Fruit fly (Drosophila melanogaster): ENCODE results near the gene bon.

The bon gene

DNA sequence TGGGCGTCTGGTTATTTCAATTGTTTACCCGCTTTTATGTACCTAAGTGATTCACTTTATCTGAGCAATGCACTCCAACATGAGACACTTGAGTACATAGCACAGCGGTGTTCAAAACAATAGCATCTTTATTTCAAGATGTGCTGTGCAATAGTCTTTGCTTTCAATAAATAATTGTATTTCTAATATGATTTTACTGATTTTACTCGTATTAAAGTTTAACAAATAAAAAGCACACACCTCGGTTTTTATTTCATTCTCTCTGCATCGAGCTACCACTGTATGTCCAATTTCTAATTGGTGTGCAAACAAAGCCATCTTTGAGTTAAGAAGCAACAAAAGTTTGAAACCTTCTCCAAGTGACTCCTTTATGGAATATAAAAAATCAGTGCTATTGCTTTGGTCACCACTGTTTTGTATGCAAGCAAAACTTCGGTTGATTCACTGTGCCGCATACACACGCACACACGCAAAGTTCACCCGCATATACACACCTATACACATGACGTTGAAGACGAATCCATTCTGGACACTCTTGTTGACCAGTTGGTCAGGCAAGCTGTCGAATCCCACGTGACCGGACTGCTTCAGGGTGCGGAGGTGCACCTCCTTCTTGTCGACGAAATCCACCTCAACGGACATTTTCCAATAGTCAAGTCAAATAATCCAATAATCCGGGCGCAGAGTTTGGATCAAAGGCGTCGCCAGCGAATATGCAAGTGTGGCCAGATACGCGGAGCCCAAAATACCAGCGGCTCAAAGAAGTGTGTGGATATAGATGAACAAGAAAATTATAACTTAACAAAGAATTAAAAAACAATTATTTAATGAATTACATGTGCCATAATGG, 5.1 kb upstream of the bon start, which contains the start of gene Septin2:
Septin2 (minus strand) TSS at position 727 of the 850 bp plus-strand sequence.
- TF ChIP-seq dsx (GFP tag; optimal IDR thresholded peaks at IDR 0.05; ENCODE audit: poor library complexity, severe bottlenecking) (peak; percentile 85), CG32006 (GFP tag; optimal IDR thresholded peaks at IDR 0.05) (peak; percentile 97), Sox15 (GFP tag; optimal IDR thresholded peaks at IDR 0.05) (peak; percentile 88), topi (GFP tag; optimal IDR thresholded peaks at IDR 0.05) (peak; percentile 96), Hr4 (GFP tag; optimal IDR thresholded peaks at IDR 0.05) (peak; percentile 96), CG1621 (tag; optimal IDR thresholded peaks at IDR 0.05) (peak; percentile 77), acj6 (GFP tag; optimal IDR thresholded peaks at IDR 0.05) (peak; percentile 92), CG11294 (GFP tag; IDR thresholded peaks at IDR 0.05) (peak; percentile 80), CG16779 (tag; optimal IDR thresholded peaks at IDR 0.05) (peak; percentile 81), CG11762 (GFP tag; optimal IDR thresholded peaks at IDR 0.05; ENCODE audit: insufficient read depth) (peak; percentile 95), Eip75B (GFP tag; optimal IDR thresholded peaks at IDR 0.05) (peak; percentile 93), CG15336 (GFP tag; IDR thresholded peaks at IDR 0.05) (peak; percentile 94), eg (GFP tag; IDR thresholded peaks at IDR 0.05) (peak; percentile 82), CG3919 (GFP tag; optimal IDR thresholded peaks at IDR 0.05) (peak; percentile 94), fd59A (GFP tag; optimal IDR thresholded peaks at IDR 0.05) (peak; percentile 92), Blimp-1 (GFP tag; optimal IDR thresholded peaks at IDR 0.05) (peak; percentile 85), Ets21C (GFP tag; optimal IDR thresholded peaks at IDR 0.05) (peak; percentile 87), ss (GFP tag; optimal IDR thresholded peaks at IDR 0.05) (peak; percentile 82 to 88), Sox102F (GFP tag; optimal IDR thresholded peaks at IDR 0.05) (peak; percentile 94), svp (GFP tag) (peak; percentile 97), Lpt (GFP tag; optimal IDR thresholded peaks at IDR 0.05) (peak; percentile 87), CG8319 (GFP tag; optimal IDR thresholded peaks at IDR 0.05) (peak; percentile 92), CG31627 (GFP tag; optimal IDR thresholded peaks at IDR 0.05) (peak; percentile 94), net (GFP tag; optimal IDR thresholded peaks at IDR 0.05) (peak; percentile 94), CG6808 (GFP tag; optimal IDR thresholded peaks at IDR 0.05) (peak; percentile 93), CG10631 (GFP tag; optimal IDR thresholded peaks at IDR 0.05) (peak; percentile 90), CG34406 (GFP tag; optimal IDR thresholded peaks at IDR 0.05) (peak; percentile 92), Eip93F (GFP tag; optimal IDR thresholded peaks at IDR 0.05) (peak; percentile 80), lz (GFP tag; optimal IDR thresholded peaks at IDR 0.05) (peak; percentile 93), CG9139 (GFP tag; optimal IDR thresholded peaks at IDR 0.05) (peak; percentile 80), CG6163 (GFP tag; IDR thresholded peaks at IDR 0.05) (peak; percentile 78), CG8119 (GFP tag; IDR thresholded peaks at IDR 0.05) (peak; percentile 94), Ets96B (tag; optimal IDR thresholded peaks at IDR 0.05) (peak; percentile 89), Met (GFP tag; optimal IDR thresholded peaks at IDR 0.05) (peak; percentile 96), Sox14 (GFP tag; optimal IDR thresholded peaks at IDR 0.05) (peak; percentile 93), CG6276 (GFP tag; optimal IDR thresholded peaks at IDR 0.05) (peak; percentile 96), CG10669 (GFP tag; optimal IDR thresholded peaks at IDR 0.05) (peak; percentile 95), dac (GFP tag; optimal IDR thresholded peaks at IDR 0.05) (peak; percentile 82), Hr38 (GFP tag; optimal IDR thresholded peaks at IDR 0.05) (no peak), Gug (GFP tag; IDR thresholded peaks at IDR 0.05) (peak; percentile 75), CG3032 (tag; optimal IDR thresholded peaks at IDR 0.05) (peak; percentile 85), CG7368 (GFP tag; optimal IDR thresholded peaks at IDR 0.05) (peak; percentile 91), salr (GFP tag; optimal IDR thresholded peaks at IDR 0.05) (peak; percentile 52 to 91), pdm3 (GFP tag; optimal IDR thresholded peaks at IDR 0.05) (peak; percentile 93), CG6792 (GFP tag; optimal IDR thresholded peaks at IDR 0.05) (peak; percentile 93), vri (GFP tag; optimal IDR thresholded peaks at IDR 0.05) (peak; percentile 84), Eip78C (GFP tag) (peak; percentile 99), spab (GFP tag; optimal IDR thresholded peaks at IDR 0.05) (peak; percentile 90), cyc (GFP tag; optimal IDR thresholded peaks at IDR 0.05) (peak; percentile 92), fkh (GFP tag; optimal IDR thresholded peaks at IDR 0.05) (peak; percentile 91)

Data from whole organism, prepupa.